Worm (Caenorhabditis elegans): Measurements from ENCODE around the gene gpd-1.

- TF ChIP-seq sox-4 (tag; optimal IDR thresholded peaks at IDR 0.05), result no peak
- no peak for TF ChIP-seq nhr-232 (tag; optimal IDR thresholded peaks at IDR 0.05)
- no peak for TF ChIP-seq ets-4 (tag; optimal IDR thresholded peaks at IDR 0.05)
- no peak for TF ChIP-seq elt-2 (tag; optimal IDR thresholded peaks at IDR 0.05)
- TF ChIP-seq ceh-14 (tag; optimal IDR thresholded peaks at IDR 0.05), result no peak
- no peak for TF ChIP-seq dmd-4 (tag; optimal IDR thresholded peaks at IDR 0.05; ENCODE audit: borderline replicate concordance)
- no peak for TF ChIP-seq C38D4.7 (GFP tag; optimal IDR thresholded peaks at IDR 0.05)
- TF ChIP-seq C08G9.2 (tag; optimal IDR thresholded peaks at IDR 0.05), result no peak
- TF ChIP-seq ceh-48 (tag; optimal IDR thresholded peaks at IDR 0.05), result no peak
- no peak for TF ChIP-seq pha-4 (tag; optimal IDR thresholded peaks at IDR 0.05)
Observed at ce11 chrII:10350487-10350886, 43.4 kb upstream of the gpd-1 start, which contains the start of gene C07E3.9.
